Worm (Caenorhabditis elegans): ENCODE data around the gene F49E8.7.

Gene F49E8.7

DNA sequence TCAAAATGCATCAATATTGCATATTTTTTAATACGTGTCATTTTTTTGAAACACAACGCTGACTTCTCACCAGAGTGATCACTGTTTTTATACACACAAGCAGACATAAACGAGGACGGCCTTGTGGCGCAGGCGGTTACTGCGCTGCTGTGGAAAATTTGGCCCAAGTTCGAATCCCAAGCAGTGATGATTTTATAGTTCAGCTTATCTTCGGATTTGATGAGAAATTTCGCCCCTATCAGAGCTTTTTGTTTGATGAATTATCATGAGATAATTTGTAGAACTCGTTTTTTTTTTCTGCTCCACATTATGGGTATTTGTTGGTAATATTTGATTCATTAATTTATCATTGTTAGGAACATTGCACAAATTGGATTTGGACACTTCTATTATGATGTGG is 17.8 kb upstream of the F49E8.7 start (continued):
- TF ChIP-seq nhr-71 (tag; optimal IDR thresholded peaks at IDR 0.05): peak; percentile 75
- TF ChIP-seq unc-62 (GFP tag; optimal IDR thresholded peaks at IDR 0.05): no peak
- TF ChIP-seq ztf-11 (tag; optimal IDR thresholded peaks at IDR 0.05): no peak
- TF ChIP-seq snpc-4 (tag; optimal IDR thresholded peaks at IDR 0.05): peak; percentile 45
- peak; percentile 66 for TF ChIP-seq dsc-1 (tag; optimal IDR thresholded peaks at IDR 0.05)
- TF ChIP-seq Y116A8C.19 (tag; optimal IDR thresholded peaks at IDR 0.05; ENCODE audit: borderline replicate concordance): no peak
- no peak for TF ChIP-seq ces-1 (GFP tag; optimal IDR thresholded peaks at IDR 0.05)
- TF ChIP-seq tbx-2 (tag; optimal IDR thresholded peaks at IDR 0.05): peak; percentile 33
- TF ChIP-seq ztf-4 (tag; optimal IDR thresholded peaks at IDR 0.05): peak; percentile 54
- peak; percentile 13 for TF ChIP-seq lir-3 (tag; optimal IDR thresholded peaks at IDR 0.05; ENCODE audit: poor library complexity)
- no peak for TF ChIP-seq pqm-1 (tag; optimal IDR thresholded peaks at IDR 0.05)
- peak; percentile 79 for TF ChIP-seq C16A3.4 (tag; optimal IDR thresholded peaks at IDR 0.05)
- no peak for TF ChIP-seq nhr-84 (tag; optimal IDR thresholded peaks at IDR 0.05)
- TF ChIP-seq egl-13 (tag; optimal IDR thresholded peaks at IDR 0.05): peak; percentile 38
- TF ChIP-seq fkh-4 (tag; optimal IDR thresholded peaks at IDR 0.05; ENCODE audit: borderline replicate concordance): no peak
- peak; percentile 69 for TF ChIP-seq swsn-7 (tag; optimal IDR thresholded peaks at IDR 0.05)
- peak; percentile 15 for TF ChIP-seq lin-15B (tag; optimal IDR thresholded peaks at IDR 0.05)
- TF ChIP-seq lin-14 (GFP tag; optimal IDR thresholded peaks at IDR 0.05): no peak
- TF ChIP-seq mab-9 (GFP tag; IDR thresholded peaks at IDR 0.05): no peak
- peak; percentile 37 to 73 (median 62) for TF ChIP-seq ceh-82 (tag; optimal IDR thresholded peaks at IDR 0.05)
- TF ChIP-seq vab-15 (tag; optimal IDR thresholded peaks at IDR 0.05): peak; percentile 53
- no peak for TF ChIP-seq hlh-4 (tag; optimal IDR thresholded peaks at IDR 0.05)
- TF ChIP-seq lin-13 (GFP tag; optimal IDR thresholded peaks at IDR 0.05): peak; percentile 55
- peak; percentile 60 to 83 for TF ChIP-seq lsy-2 (tag; optimal IDR thresholded peaks at IDR 0.05)
- no peak for TF ChIP-seq efl-3 (GFP tag; optimal IDR thresholded peaks at IDR 0.05)
- TF ChIP-seq ceh-8 (GFP tag; optimal IDR thresholded peaks at IDR 0.05): no peak
- no peak for TF ChIP-seq zip-4 (GFP tag; optimal IDR thresholded peaks at IDR 0.05)
- TF ChIP-seq lin-39 (tag; optimal IDR thresholded peaks at IDR 0.05): peak; percentile 1
- no peak for TF ChIP-seq ceh-88 (GFP tag; IDR thresholded peaks at IDR 0.05)
- TF ChIP-seq sup-37 (GFP tag; optimal IDR thresholded peaks at IDR 0.05): peak; percentile 23
- TF ChIP-seq pag-3 (tag; optimal IDR thresholded peaks at IDR 0.05; ENCODE audit: borderline replicate concordance, insufficient read depth): no peak
- TF ChIP-seq irx-1 (tag; optimal IDR thresholded peaks at IDR 0.05): peak; percentile 71
- peak; percentile 17 for TF ChIP-seq sox-4 (tag; optimal IDR thresholded peaks at IDR 0.05)
- no peak for TF ChIP-seq nhr-237 (tag; optimal IDR thresholded peaks at IDR 0.05)
- peak; percentile 59 for TF ChIP-seq nhr-20 (tag; optimal IDR thresholded peaks at IDR 0.05)
- TF ChIP-seq F16B12.6 (tag; optimal IDR thresholded peaks at IDR 0.05): peak; percentile 45
- TF ChIP-seq C04F5.9 (tag; optimal IDR thresholded peaks at IDR 0.05): no peak
- peak in 1 of 2 experiments; percentile 56 for TF ChIP-seq mdl-1 (tag; optimal IDR thresholded peaks at IDR 0.05)
- no peak for TF ChIP-seq nhr-19 (GFP tag; conservative IDR thresholded peaks at IDR 0.05)
- TF ChIP-seq unc-98 (GFP tag; IDR thresholded peaks at IDR 0.05): no peak
- TF ChIP-seq snu-23 (GFP tag; optimal IDR thresholded peaks at IDR 0.05): peak; percentile 83
- TF ChIP-seq mef-2 (tag; optimal IDR thresholded peaks at IDR 0.05): no peak
- peak; percentile 39 for TF ChIP-seq skn-1 (tag; optimal IDR thresholded peaks at IDR 0.05)
- TF ChIP-seq nhr-85 (tag): no peak
- peak; percentile 47 for TF ChIP-seq jun-1 (tag; optimal IDR thresholded peaks at IDR 0.05)
- peak; percentile 65 for TF ChIP-seq rnt-1 (tag; optimal IDR thresholded peaks at IDR 0.05)
- TF ChIP-seq aha-1 (tag; optimal IDR thresholded peaks at IDR 0.05): no peak
- TF ChIP-seq mep-1 (tag; optimal IDR thresholded peaks at IDR 0.05): peak; percentile 76
- TF ChIP-seq nhr-76 (tag; optimal IDR thresholded peaks at IDR 0.05): no peak
- peak; percentile 30 for TF ChIP-seq ceh-90 (tag; optimal IDR thresholded peaks at IDR 0.05)
- TF ChIP-seq fkh-8 (tag; optimal IDR thresholded peaks at IDR 0.05): peak; percentile 15
- TF ChIP-seq ets-5 (GFP tag; IDR thresholded peaks at IDR 0.05): no peak
- TF ChIP-seq zag-1 (tag; optimal IDR thresholded peaks at IDR 0.05): no peak
- no peak for TF ChIP-seq C34B4.2 (tag; optimal IDR thresholded peaks at IDR 0.05)

Measured in whole organism, L1 larva.